Worm (Caenorhabditis elegans) whole organism, mixed stage, embryonic: ENCODE measurements around the gene abu-2.
"Not testable (repeated sequence)": the region's sequence is repeated elsewhere in the genome, so short reads cannot be mapped to it uniquely, and the experiment has no call there.

Experiments used
- M03D4.4 ChIP-seq: sonication (generic microtip); optimal IDR thresholded peaks from 2 replicates; lab custom pipeline; 2017; ENCODE audit warnings: mild to moderate bottlenecking, missing genetic modification characterization, missing compliant biosample characterization
- bed-3 ChIP-seq: fragments of 200-800 bp; sonication (Bioruptor generic); optimal IDR thresholded peaks from 3 replicates; lab custom pipeline; 2018; ENCODE audit warnings: mild to moderate bottlenecking, missing genetic modification characterization, moderate library complexity, missing compliant biosample characterization
- ceh-39 ChIP-seq: fragments of 150-350 bp; optimal IDR thresholded peaks from 2 replicates; lab custom pipeline; 2014; ENCODE audit warnings: missing biosample characterization, missing genetic modification characterization
- ceh-83 ChIP-seq: fragments of 200-800 bp; sonication (Bioruptor generic); optimal IDR thresholded peaks from 2 replicates; lab custom pipeline; 2018; ENCODE audit warnings: mild to moderate bottlenecking, missing genetic modification characterization, missing compliant biosample characterization
- ces-1 ChIP-seq: fragments of 150-350 bp; optimal IDR thresholded peaks from 2 replicates; lab custom pipeline; 2014; ENCODE audit warnings: missing biosample characterization, missing genetic modification reagents, missing genetic modification characterization
- cnd-1 ChIP-seq: fragments of 200-800 bp; sonication (Bioruptor generic); optimal IDR thresholded peaks from 2 replicates; lab custom pipeline; 2018; ENCODE audit warnings: mild to moderate bottlenecking, missing genetic modification characterization, missing compliant biosample characterization
- drap-1 ChIP-seq: fragments of 200-800 bp; sonication (Bioruptor generic); optimal IDR thresholded peaks from 3 replicates; lab custom pipeline; 2018; ENCODE audit warnings: mild to moderate bottlenecking, missing genetic modification characterization, missing compliant biosample characterization
- elt-1 ChIP-seq: sonication (generic microtip); optimal IDR thresholded peaks from 2 replicates; lab custom pipeline; 2017; ENCODE audit warnings: missing genetic modification characterization, mild to moderate bottlenecking, missing compliant biosample characterization, antibody characterized with exemption, moderate library complexity, borderline replicate concordance; ENCODE audit not compliant: insufficient read depth
- elt-3 ChIP-seq: fragments of 150-350 bp; optimal IDR thresholded peaks from 2 replicates; lab custom pipeline; 2014; ENCODE audit warnings: missing biosample characterization, missing genetic modification characterization
- flh-1 ChIP-seq: fragments of 200-800 bp; sonication (Bioruptor generic); optimal IDR thresholded peaks from 2 replicates; lab custom pipeline; 2018; ENCODE audit warnings: mild to moderate bottlenecking, missing genetic modification characterization, moderate library complexity, missing compliant biosample characterization
- ham-2 ChIP-seq: fragments of 200-800 bp; sonication (Bioruptor generic); optimal IDR thresholded peaks from 2 replicates; lab custom pipeline; 2018; ENCODE audit warnings: mild to moderate bottlenecking, missing genetic modification characterization, missing compliant biosample characterization
- hlh-1 ChIP-seq: fragments of 150-350 bp; optimal IDR thresholded peaks from 2 replicates; lab custom pipeline; 2014; ENCODE audit warnings: missing biosample characterization, missing genetic modification reagents, missing genetic modification characterization
- lin-13 ChIP-seq: fragments of 150-350 bp; optimal IDR thresholded peaks from 2 replicates; lab custom pipeline; 2014; ENCODE audit warnings: missing biosample characterization, missing genetic modification characterization
- lin-32 ChIP-seq: fragments of 200-800 bp; sonication (Bioruptor generic); optimal IDR thresholded peaks from 2 replicates; lab custom pipeline; 2018; ENCODE audit warnings: mild to moderate bottlenecking, missing genetic modification characterization, missing compliant biosample characterization
- lsy-2 ChIP-seq: fragments of 150-350 bp; optimal IDR thresholded peaks from 2 replicates; lab custom pipeline; 2014; ENCODE audit warnings: missing biosample characterization, missing genetic modification characterization
- mep-1 ChIP-seq: fragments of 150-350 bp; optimal IDR thresholded peaks from 2 replicates; lab custom pipeline; 2017; ENCODE audit warnings: missing biosample characterization, missing genetic modification reagents, missing genetic modification characterization, inconsistent platforms
- mls-2 ChIP-seq: sonication (generic microtip); optimal IDR thresholded peaks from 2 replicates; lab custom pipeline; 2016; ENCODE audit warnings: mild to moderate bottlenecking, missing genetic modification characterization, moderate library complexity, missing compliant biosample characterization
- nhr-12 ChIP-seq: fragments of 150-350 bp; optimal IDR thresholded peaks from 2 replicates; lab custom pipeline; 2014; ENCODE audit warnings: missing biosample characterization, missing genetic modification characterization
- nhr-28 ChIP-seq: fragments of 150-350 bp; optimal IDR thresholded peaks from 2 replicates; lab custom pipeline; 2014; ENCODE audit warnings: missing biosample characterization, missing genetic modification characterization
- nhr-76 ChIP-seq: sonication (generic microtip); optimal IDR thresholded peaks from 2 replicates; lab custom pipeline; 2017; ENCODE audit warnings: missing biosample characterization, missing genetic modification characterization
- pha-4 ChIP-seq: fragments of 150-350 bp; optimal IDR thresholded peaks from 2 replicates; lab custom pipeline; 2018; ENCODE audit warnings: missing biosample characterization, missing genetic modification reagents, missing genetic modification characterization
- sem-2 ChIP-seq: fragments of 200-800 bp; sonication (Bioruptor generic); optimal IDR thresholded peaks from 2 replicates; lab custom pipeline; 2018; ENCODE audit warnings: mild to moderate bottlenecking, missing genetic modification characterization, missing compliant biosample characterization
- snpc-4 ChIP-seq: fragments of 150-350 bp; optimal IDR thresholded peaks from 2 replicates; lab custom pipeline; 2014; ENCODE audit warnings: missing biosample characterization, missing genetic modification characterization
- sptf-1 ChIP-seq: sonication (generic microtip); optimal IDR thresholded peaks from 2 replicates; lab custom pipeline; 2017; ENCODE audit warnings: mild to moderate bottlenecking, missing genetic modification characterization, moderate library complexity, missing compliant biosample characterization
- tbx-8 ChIP-seq: fragments of 200-800 bp; sonication (Bioruptor generic); optimal IDR thresholded peaks from 2 replicates; lab custom pipeline; 2018; ENCODE audit warnings: mild to moderate bottlenecking, missing genetic modification characterization, moderate library complexity, missing compliant biosample characterization
- unc-120 ChIP-seq: sonication (generic microtip); optimal IDR thresholded peaks from 2 replicates; lab custom pipeline; 2017; ENCODE audit warnings: missing genetic modification characterization, missing compliant biosample characterization; ENCODE audit not compliant: poor library complexity, severe bottlenecking
- unc-39 ChIP-seq: fragments of 150-350 bp; optimal IDR thresholded peaks from 2 replicates; lab custom pipeline; 2014; ENCODE audit warnings: missing biosample characterization, missing genetic modification characterization
- unc-62 ChIP-seq: fragments of 150-350 bp; optimal IDR thresholded peaks from 2 replicates; lab custom pipeline; 2014; ENCODE audit warnings: missing biosample characterization, missing genetic modification reagents, missing genetic modification characterization
- zip-8 ChIP-seq: fragments of 150-350 bp; optimal IDR thresholded peaks from 2 replicates; lab custom pipeline; 2014; ENCODE audit warnings: missing biosample characterization, missing genetic modification characterization
- ztf-11 ChIP-seq: fragments of 150-350 bp; optimal IDR thresholded peaks from 2 replicates; lab custom pipeline; 2014; ENCODE audit warnings: missing biosample characterization, missing genetic modification characterization

The abu-2 gene

ce11 chrX:1440161-1440560 is 29.7 kb upstream of the abu-2 start, which contains the start of gene sedl-1:
Gene sedl-1 (minus strand): TSS chrX:1440261.
- TF ChIP-seq tbx-8 (GFP tag; lab: Kevin White, UChicago) (no peak), elt-1 (tag; lab: Kevin White, UChicago) (no peak), lsy-2 (tag; lab: Kevin White, UChicago) (no peak), hlh-1 (no peak), mep-1 (tag; lab: Kevin White, UChicago) (no peak), sptf-1 (tag; lab: Kevin White, UChicago) (no peak), M03D4.4 (tag; lab: Kevin White, UChicago) (no peak), mls-2 (tag; lab: Kevin White, UChicago) (no peak), ceh-83 (GFP tag; lab: Kevin White, UChicago) (no peak), ces-1 (GFP tag; lab: Kevin White, UChicago) (no peak), ham-2 (GFP tag; lab: Kevin White, UChicago) (no peak), snpc-4 (tag; lab: Kevin White, UChicago) (no peak), cnd-1 (tag; lab: Kevin White, UChicago) (no peak), sem-2 (no peak), flh-1 (no peak), nhr-12 (tag; lab: Kevin White, UChicago) (no peak), ceh-39 (tag; lab: Kevin White, UChicago) (no peak), ztf-11 (tag; lab: Kevin White, UChicago) (no peak), unc-120 (tag; lab: Kevin White, UChicago) (no peak), unc-62 (no peak)

- TF ChIP-seq M03D4.4 (tag; lab: Kevin White, UChicago) (no peak), unc-39 (tag; lab: Kevin White, UChicago) (no peak), mls-2 (tag; lab: Kevin White, UChicago) (no peak), nhr-28 (no peak), lin-32 (GFP tag; lab: Kevin White, UChicago) (no peak), snpc-4 (tag; lab: Kevin White, UChicago) (no peak), bed-3 (GFP tag; lab: Kevin White, UChicago) (no peak)
- TF ChIP-seq, all 35 proteins: peak for 0
Observed at ce11 chrX:1438925-1439324, 28.5 kb upstream of the abu-2 start.

ce11 chrX:1437097-1437496 is 26.6 kb upstream of the abu-2 start:
- TF ChIP-seq elt-1 (tag; lab: Kevin White, UChicago) = no peak
- no peak for TF ChIP-seq nhr-76 (tag; lab: Kevin White, UChicago)
- no peak for TF ChIP-seq sptf-1 (tag; lab: Kevin White, UChicago)
- no peak for TF ChIP-seq snpc-4 (tag; lab: Kevin White, UChicago)
- no peak for TF ChIP-seq mep-1 (tag; lab: Kevin White, UChicago)

- TF ChIP-seq flh-1, nhr-28, hlh-1: not testable (repeated sequence)
Observed at ce11 chrX:1430707-1431106, 20.3 kb upstream of the abu-2 start, which contains the start of gene F19G12.1. Gene F19G12.1 (plus strand): TSS chrX:1431007.

- TF ChIP-seq elt-1 (tag; lab: Kevin White, UChicago) (no peak), unc-120 (tag; lab: Kevin White, UChicago) (no peak), hlh-1 (no peak), ham-2 (GFP tag; lab: Kevin White, UChicago) (no peak), lin-13 (tag; lab: Kevin White, UChicago) (no peak), elt-3 (no peak), zip-8 (tag; lab: Kevin White, UChicago) (no peak), mep-1 (tag; lab: Kevin White, UChicago) (no peak), pha-4 (tag; lab: Kevin White, UChicago) (no peak), drap-1 (GFP tag; lab: Kevin White, UChicago) (no peak)
Observed at ce11 chrX:1426425-1426824, 16.0 kb upstream of the abu-2 start, which contains the start of gene F19G12.11. Gene F19G12.11 (minus strand): TSS chrX:1426525.
